Worm (Caenorhabditis elegans) whole organism, mixed stage, embryonic: ENCODE results near the gene fbxb-39.
A peak's percentile ranks its signal among the peaks of the same experiment; 100 is the strongest.

Experiments
- M03D4.4 ChIP-seq: sonication (generic microtip); optimal IDR thresholded peaks from 2 replicates; lab custom pipeline; 2017; ENCODE audit warnings: mild to moderate bottlenecking, missing genetic modification characterization, missing compliant biosample characterization
- bed-3 ChIP-seq: fragments of 200-800 bp; sonication (Bioruptor generic); optimal IDR thresholded peaks from 3 replicates; lab custom pipeline; 2018; ENCODE audit warnings: mild to moderate bottlenecking, missing genetic modification characterization, moderate library complexity, missing compliant biosample characterization
- blmp-1 ChIP-seq: fragments of 150-350 bp; optimal IDR thresholded peaks from 2 replicates; lab custom pipeline; 2014; ENCODE audit warnings: missing biosample characterization, missing genetic modification characterization
- ceh-39 ChIP-seq: fragments of 150-350 bp; optimal IDR thresholded peaks from 2 replicates; lab custom pipeline; 2014; ENCODE audit warnings: missing biosample characterization, missing genetic modification characterization
- ceh-43 ChIP-seq: fragments of 200-800 bp; sonication (Bioruptor generic); optimal IDR thresholded peaks from 2 replicates; lab custom pipeline; 2018; ENCODE audit warnings: mild to moderate bottlenecking, missing genetic modification characterization, moderate library complexity, missing compliant biosample characterization
- ceh-83 ChIP-seq: fragments of 200-800 bp; sonication (Bioruptor generic); optimal IDR thresholded peaks from 2 replicates; lab custom pipeline; 2018; ENCODE audit warnings: mild to moderate bottlenecking, missing genetic modification characterization, missing compliant biosample characterization
- ces-1 ChIP-seq: fragments of 150-350 bp; optimal IDR thresholded peaks from 2 replicates; lab custom pipeline; 2014; ENCODE audit warnings: missing biosample characterization, missing genetic modification reagents, missing genetic modification characterization
- cnd-1 ChIP-seq: fragments of 200-800 bp; sonication (Bioruptor generic); optimal IDR thresholded peaks from 2 replicates; lab custom pipeline; 2018; ENCODE audit warnings: mild to moderate bottlenecking, missing genetic modification characterization, missing compliant biosample characterization
- drap-1 ChIP-seq: fragments of 200-800 bp; sonication (Bioruptor generic); optimal IDR thresholded peaks from 3 replicates; lab custom pipeline; 2018; ENCODE audit warnings: mild to moderate bottlenecking, missing genetic modification characterization, missing compliant biosample characterization
- elt-1 ChIP-seq: sonication (generic microtip); optimal IDR thresholded peaks from 2 replicates; lab custom pipeline; 2017; ENCODE audit warnings: missing genetic modification characterization, mild to moderate bottlenecking, missing compliant biosample characterization, antibody characterized with exemption, moderate library complexity, borderline replicate concordance; ENCODE audit not compliant: insufficient read depth
- elt-3 ChIP-seq: fragments of 150-350 bp; optimal IDR thresholded peaks from 2 replicates; lab custom pipeline; 2014; ENCODE audit warnings: missing biosample characterization, missing genetic modification characterization
- flh-1 ChIP-seq: fragments of 200-800 bp; sonication (Bioruptor generic); optimal IDR thresholded peaks from 2 replicates; lab custom pipeline; 2018; ENCODE audit warnings: mild to moderate bottlenecking, missing genetic modification characterization, moderate library complexity, missing compliant biosample characterization
- hlh-1 ChIP-seq: fragments of 150-350 bp; optimal IDR thresholded peaks from 2 replicates; lab custom pipeline; 2014; ENCODE audit warnings: missing biosample characterization, missing genetic modification reagents, missing genetic modification characterization
- lin-13 ChIP-seq: fragments of 150-350 bp; optimal IDR thresholded peaks from 2 replicates; lab custom pipeline; 2014; ENCODE audit warnings: missing biosample characterization, missing genetic modification characterization
- lin-32 ChIP-seq: fragments of 200-800 bp; sonication (Bioruptor generic); optimal IDR thresholded peaks from 2 replicates; lab custom pipeline; 2018; ENCODE audit warnings: mild to moderate bottlenecking, missing genetic modification characterization, missing compliant biosample characterization
- lsy-2 ChIP-seq: fragments of 150-350 bp; optimal IDR thresholded peaks from 2 replicates; lab custom pipeline; 2014; ENCODE audit warnings: missing biosample characterization, missing genetic modification characterization
- mab-5 ChIP-seq: fragments of 150-350 bp; optimal IDR thresholded peaks from 2 replicates; lab custom pipeline; 2014; ENCODE audit warnings: missing biosample characterization, missing genetic modification characterization
- mep-1 ChIP-seq: fragments of 150-350 bp; optimal IDR thresholded peaks from 2 replicates; lab custom pipeline; 2017; ENCODE audit warnings: missing biosample characterization, missing genetic modification reagents, missing genetic modification characterization, inconsistent platforms
- mls-2 ChIP-seq: sonication (generic microtip); optimal IDR thresholded peaks from 2 replicates; lab custom pipeline; 2016; ENCODE audit warnings: mild to moderate bottlenecking, missing genetic modification characterization, moderate library complexity, missing compliant biosample characterization
- nhr-12 ChIP-seq: fragments of 150-350 bp; optimal IDR thresholded peaks from 2 replicates; lab custom pipeline; 2014; ENCODE audit warnings: missing biosample characterization, missing genetic modification characterization
- nhr-237 ChIP-seq: fragments of 150-350 bp; optimal IDR thresholded peaks from 2 replicates; lab custom pipeline; 2014; ENCODE audit warnings: missing biosample characterization, missing genetic modification characterization
- nhr-28 ChIP-seq: fragments of 150-350 bp; optimal IDR thresholded peaks from 2 replicates; lab custom pipeline; 2014; ENCODE audit warnings: missing biosample characterization, missing genetic modification characterization
- nhr-76 ChIP-seq: sonication (generic microtip); optimal IDR thresholded peaks from 2 replicates; lab custom pipeline; 2017; ENCODE audit warnings: missing biosample characterization, missing genetic modification characterization
- pha-4 ChIP-seq: fragments of 150-350 bp; optimal IDR thresholded peaks from 2 replicates; lab custom pipeline; 2018; ENCODE audit warnings: missing biosample characterization, missing genetic modification reagents, missing genetic modification characterization
- sem-2 ChIP-seq: fragments of 200-800 bp; sonication (Bioruptor generic); optimal IDR thresholded peaks from 2 replicates; lab custom pipeline; 2018; ENCODE audit warnings: mild to moderate bottlenecking, missing genetic modification characterization, missing compliant biosample characterization
- snpc-4 ChIP-seq: fragments of 150-350 bp; optimal IDR thresholded peaks from 2 replicates; lab custom pipeline; 2014; ENCODE audit warnings: missing biosample characterization, missing genetic modification characterization
- sptf-1 ChIP-seq: sonication (generic microtip); optimal IDR thresholded peaks from 2 replicates; lab custom pipeline; 2017; ENCODE audit warnings: mild to moderate bottlenecking, missing genetic modification characterization, moderate library complexity, missing compliant biosample characterization
- tbx-8 ChIP-seq: fragments of 200-800 bp; sonication (Bioruptor generic); optimal IDR thresholded peaks from 2 replicates; lab custom pipeline; 2018; ENCODE audit warnings: mild to moderate bottlenecking, missing genetic modification characterization, moderate library complexity, missing compliant biosample characterization
- unc-120 ChIP-seq: sonication (generic microtip); optimal IDR thresholded peaks from 2 replicates; lab custom pipeline; 2017; ENCODE audit warnings: missing genetic modification characterization, missing compliant biosample characterization; ENCODE audit not compliant: poor library complexity, severe bottlenecking
- unc-39 ChIP-seq: fragments of 150-350 bp; optimal IDR thresholded peaks from 2 replicates; lab custom pipeline; 2014; ENCODE audit warnings: missing biosample characterization, missing genetic modification characterization
- unc-62 ChIP-seq: fragments of 150-350 bp; optimal IDR thresholded peaks from 2 replicates; lab custom pipeline; 2014; ENCODE audit warnings: missing biosample characterization, missing genetic modification reagents, missing genetic modification characterization
- zip-8 ChIP-seq: fragments of 150-350 bp; optimal IDR thresholded peaks from 2 replicates; lab custom pipeline; 2014; ENCODE audit warnings: missing biosample characterization, missing genetic modification characterization
- ztf-11 ChIP-seq: fragments of 150-350 bp; optimal IDR thresholded peaks from 2 replicates; lab custom pipeline; 2014; ENCODE audit warnings: missing biosample characterization, missing genetic modification characterization

The fbxb-39 gene

ce11 chrII:1040464-1040863, at the start of gene fbxb-39:
TSS of gene fbxb-39 (minus strand) at chrII:1040564.
- TF ChIP-seq elt-3 (tag; lab: Kevin White, UChicago) = no peak
- no peak for TF ChIP-seq nhr-76 (tag; lab: Kevin White, UChicago)
- TF ChIP-seq flh-1 (GFP tag; lab: Kevin White, UChicago) = no peak

ce11 chrII:1088527-1089230, 48.3 kb upstream of the fbxb-39 start:
- no peak for TF ChIP-seq sptf-1 (tag; lab: Kevin White, UChicago)
- no peak for TF ChIP-seq ztf-11 (tag; lab: Kevin White, UChicago)
- no peak for TF ChIP-seq M03D4.4 (tag; lab: Kevin White, UChicago)
- TF ChIP-seq nhr-237 = no peak
- TF ChIP-seq nhr-28 (tag; lab: Kevin White, UChicago) = no peak
- no peak for TF ChIP-seq ceh-39 (tag; lab: Kevin White, UChicago)
- TF ChIP-seq, all 35 proteins: peak for 0

- TF ChIP-seq nhr-28 (tag; lab: Kevin White, UChicago) = no peak
- no peak for TF ChIP-seq blmp-1 (tag; lab: Kevin White, UChicago)
- no peak for TF ChIP-seq mls-2 (tag; lab: Kevin White, UChicago)
- TF ChIP-seq mep-1 (tag; lab: Kevin White, UChicago) = no peak
- no peak for TF ChIP-seq hlh-1 (tag; lab: Kevin White, UChicago)
- TF ChIP-seq tbx-8 = no peak
- no peak for TF ChIP-seq lin-32 (GFP tag; lab: Kevin White, UChicago)
- TF ChIP-seq nhr-76 (tag; lab: Kevin White, UChicago) = no peak
Measured at ce11 chrII:1086479-1086878, 46.1 kb upstream of the fbxb-39 start.

- no peak for TF ChIP-seq lsy-2 (tag; lab: Kevin White, UChicago)
- TF ChIP-seq pha-4 (tag; lab: Kevin White, UChicago) = no peak
- no peak for TF ChIP-seq cnd-1 (tag; lab: Kevin White, UChicago)
- TF ChIP-seq elt-3 (tag; lab: Kevin White, UChicago) = no peak
- TF ChIP-seq tbx-8 = no peak
- TF ChIP-seq drap-1 (GFP tag; lab: Kevin White, UChicago) = no peak
- TF ChIP-seq nhr-12 (tag; lab: Kevin White, UChicago) = no peak
- no peak for TF ChIP-seq sptf-1 (tag; lab: Kevin White, UChicago)
- no peak for TF ChIP-seq ceh-39 (tag; lab: Kevin White, UChicago)
- TF ChIP-seq lin-13 (tag; lab: Kevin White, UChicago) = no peak
- no peak for TF ChIP-seq unc-62 (GFP tag; lab: Kevin White, UChicago)
- no peak for TF ChIP-seq ztf-11 (tag; lab: Kevin White, UChicago)
- TF ChIP-seq mls-2 (tag; lab: Kevin White, UChicago) = no peak
- TF ChIP-seq mab-5 (tag; lab: Kevin White, UChicago) = no peak
- TF ChIP-seq zip-8 = no peak
- no peak for TF ChIP-seq ceh-43 (GFP tag; lab: Kevin White, UChicago)
- no peak for TF ChIP-seq lin-32 (GFP tag; lab: Kevin White, UChicago)
- no peak for TF ChIP-seq nhr-76 (tag; lab: Kevin White, UChicago)
- no peak for TF ChIP-seq elt-1
- TF ChIP-seq mep-1 (tag; lab: Kevin White, UChicago) = no peak
Measured at ce11 chrII:1085546-1085945, 45.2 kb upstream of the fbxb-39 start.

- TF ChIP-seq zip-8 = no peak
- TF ChIP-seq flh-1 (GFP tag; lab: Kevin White, UChicago) = no peak
- TF ChIP-seq lsy-2 (tag; lab: Kevin White, UChicago) = no peak
- TF ChIP-seq nhr-12 (tag; lab: Kevin White, UChicago) = no peak
- peak; percentile 13 for TF ChIP-seq unc-120 (tag; lab: Kevin White, UChicago)
- no peak for TF ChIP-seq mls-2 (tag; lab: Kevin White, UChicago)
- TF ChIP-seq pha-4 (tag; lab: Kevin White, UChicago) = no peak
- TF ChIP-seq tbx-8 = no peak
- TF ChIP-seq ceh-39 (tag; lab: Kevin White, UChicago) = no peak
- no peak for TF ChIP-seq unc-39 (tag; lab: Kevin White, UChicago)
- no peak for TF ChIP-seq elt-3 (tag; lab: Kevin White, UChicago)
- TF ChIP-seq ceh-83 (GFP tag; lab: Kevin White, UChicago) = no peak
- TF ChIP-seq hlh-1 (tag; lab: Kevin White, UChicago) = peak; percentile 75
- no peak for TF ChIP-seq bed-3 (GFP tag; lab: Kevin White, UChicago)
- TF ChIP-seq lin-32 (GFP tag; lab: Kevin White, UChicago) = no peak
- TF ChIP-seq unc-62 (GFP tag; lab: Kevin White, UChicago) = peak; percentile 71
- no peak for TF ChIP-seq nhr-76 (tag; lab: Kevin White, UChicago)
- TF ChIP-seq ces-1 (GFP tag; lab: Kevin White, UChicago) = peak; percentile 6
- no peak for TF ChIP-seq snpc-4 (tag; lab: Kevin White, UChicago)
- TF ChIP-seq nhr-237 = no peak
- no peak for TF ChIP-seq sem-2
- no peak for TF ChIP-seq lin-13 (tag; lab: Kevin White, UChicago)
- no peak for TF ChIP-seq mab-5 (tag; lab: Kevin White, UChicago)
Measured at ce11 chrII:1084899-1085298, 44.5 kb upstream of the fbxb-39 start.
